Worm (Caenorhabditis elegans) whole organism, midembryonic: ENCODE measurements around the gene C54F6.3.
"Not testable (repeated sequence)": the region's sequence is repeated elsewhere in the genome, so short reads cannot be mapped to it uniquely, and the experiment has no call there.

Experiments used
- flt-1 ChIP-seq: fragments of 200-800 bp; sonication (Bioruptor generic); IDR thresholded peaks from 2 replicates; pipeline ENCODE4 v1.3.6; 2022; ENCODE audit warnings: missing genetic modification characterization, missing compliant biosample characterization
- ztf-23 ChIP-seq: fragments of 200-800 bp; sonication (Bioruptor generic); IDR thresholded peaks from 2 replicates; pipeline ENCODE4 v1.3.6; 2022; ENCODE audit warnings: missing genetic modification reagents, missing genetic modification characterization, missing compliant biosample characterization
- ztf-29 ChIP-seq: fragments of 200-800 bp; sonication (Bioruptor generic); IDR thresholded peaks from 2 replicates; pipeline ENCODE4 v1.3.6; 2022; ENCODE audit warnings: missing genetic modification reagents, missing genetic modification characterization, missing compliant biosample characterization

DNA sequence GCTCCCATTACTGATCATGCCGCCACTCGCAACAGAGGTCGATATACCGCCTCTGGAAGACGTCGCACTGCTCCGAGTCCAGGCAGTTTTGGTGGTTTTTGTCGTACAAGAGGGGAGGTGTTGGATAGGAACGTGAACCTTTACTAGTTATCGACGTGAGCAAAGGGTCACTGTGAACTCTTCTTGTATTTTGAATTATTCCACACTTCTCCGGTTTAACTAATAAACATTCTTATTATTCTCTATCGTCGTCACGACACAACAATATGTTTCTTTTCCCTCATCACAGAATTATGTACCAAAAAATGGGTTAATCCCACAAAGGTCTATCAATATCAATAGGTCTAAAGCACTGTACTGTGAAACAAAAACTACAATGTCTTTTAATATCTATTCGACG is 21.6 kb upstream of the C54F6.3 start, which contains the start of gene nhr-171:
- TF ChIP-seq ztf-23, flt-1, ztf-29 (GFP tag; lab: Robert Waterston, UW): not testable (repeated sequence)
